Fruit fly (Drosophila melanogaster): ENCODE data around the gene CG14422.

Gene CG14422

dm6 chrX:2993098-2993773 lies 50.0 kb downstream of the CG14422 start (continued):
- TF ChIP-seq al (GFP tag; IDR thresholded peaks at IDR 0.05) (0 out of 2 replicates have a peak, but pooled peaks have one; percentile 12), abd-A (tag; optimal IDR thresholded peaks at IDR 0.05) (peak; percentile 24), CG7556 (GFP tag; optimal IDR thresholded peaks at IDR 0.05) (peak; percentile 17), gem (tag; optimal IDR thresholded peaks at IDR 0.05) (peak; percentile 60), onecut (GFP tag; IDR thresholded peaks at IDR 0.05) (peak; percentile 4; the same call in 1 of the 2 replicates), E2f2 (GFP tag; IDR thresholded peaks at IDR 0.05) (0 out of 2 replicates have a peak, but pooled peaks have one; percentile 16), CG30403 (GFP tag; optimal IDR thresholded peaks at IDR 0.05) (peak; percentile 35), Meics (GFP tag; optimal IDR thresholded peaks at IDR 0.05) (peak; percentile 31), fd96Cb (tag; optimal IDR thresholded peaks at IDR 0.05) (peak; percentile 13), E2f1 (GFP tag; IDR thresholded peaks at IDR 0.05) (peak; percentile 20; the same call in 1 of the 2 replicates), CG17361 (GFP tag; IDR thresholded peaks at IDR 0.05) (peak; percentile 49; the same call in 1 of the 3 replicates), H2.0 (GFP tag; IDR thresholded peaks at IDR 0.05) (0 out of 2 replicates have a peak, but pooled peaks have one; percentile 20), HmgZ (tag; optimal IDR thresholded peaks at IDR 0.05) (no peak), CG2120 (GFP tag; optimal IDR thresholded peaks at IDR 0.05) (peak; percentile 27), Ada2b (GFP tag; IDR thresholded peaks at IDR 0.05) (no peak), fu2 (GFP tag; optimal IDR thresholded peaks at IDR 0.05) (no peak), CG4820 (GFP tag; optimal IDR thresholded peaks at IDR 0.05) (no peak), CG11247 (GFP tag; IDR thresholded peaks at IDR 0.05) (no peak), exex (tag; optimal IDR thresholded peaks at IDR 0.05) (no peak), CG1603 (tag; optimal IDR thresholded peaks at IDR 0.05) (peak; percentile 4), CG17359 (tag; optimal IDR thresholded peaks at IDR 0.05) (peak; percentile 3), Bteb2 (GFP tag; optimal IDR thresholded peaks at IDR 0.05) (no peak), Ets65A (GFP tag) (peak; percentile 89), CG9932 (GFP tag; IDR thresholded peaks at IDR 0.05) (peak; percentile 60), CG17912 (GFP tag; optimal IDR thresholded peaks at IDR 0.05) (no peak), seq (GFP tag; IDR thresholded peaks at IDR 0.05) (0 out of 2 replicates have a peak, but pooled peaks have one; percentile 12), dmrt99B (tag; optimal IDR thresholded peaks at IDR 0.05) (peak; percentile 55), zfh2 (GFP tag; optimal IDR thresholded peaks at IDR 0.05) (peak; percentile 12), Rfx (GFP tag; IDR thresholded peaks at IDR 0.05) (peak; percentile 30; the same call in 1 of the 2 replicates), Drgx (GFP tag; IDR thresholded peaks at IDR 0.05) (peak; percentile 75), CG3847 (GFP tag; IDR thresholded peaks at IDR 0.05) (0 out of 2 replicates have a peak, but pooled peaks have one; percentile 21), CoRest (tag; optimal IDR thresholded peaks at IDR 0.05) (peak; percentile 61), CG12659 (GFP tag; optimal IDR thresholded peaks at IDR 0.05) (peak; percentile 12), CG9437 (GFP tag; optimal IDR thresholded peaks at IDR 0.05) (peak; percentile 10), CG6813 (GFP tag; optimal IDR thresholded peaks at IDR 0.05) (no peak), Ptx1 (GFP tag; IDR thresholded peaks at IDR 0.05) (peak; percentile 63), CG15269 (tag; optimal IDR thresholded peaks at IDR 0.05) (peak; percentile 8), klu (GFP tag; IDR thresholded peaks at IDR 0.05) (no peak), CG10209 (GFP tag; optimal IDR thresholded peaks at IDR 0.05) (peak; percentile 28), nmo (GFP tag; optimal IDR thresholded peaks at IDR 0.05) (peak; percentile 41), sr (GFP tag; IDR thresholded peaks at IDR 0.05) (peak; percentile 82; the same call in 2 of the 3 replicates), chinmo (GFP tag; IDR thresholded peaks at IDR 0.05; ENCODE audit: partially characterized antibody) (0 out of 4 replicates have a peak, but pooled peaks have one; percentile 40), tgo (GFP tag; IDR thresholded peaks at IDR 0.05) (peak; percentile 43; the same call in 2 of the 3 replicates), Hmr (GFP tag; optimal IDR thresholded peaks at IDR 0.05) (peak; percentile 25), CG13424 (tag; optimal IDR thresholded peaks at IDR 0.05) (peak; percentile 42), lov (optimal IDR thresholded peaks at IDR 0.05) (no peak), lov (GFP tag; IDR thresholded peaks at IDR 0.05) (0 out of 3 replicates have a peak, but pooled peaks have one; percentile 13), slbo (GFP tag; IDR thresholded peaks at IDR 0.05) (peak; percentile 30; the same call in 1 of the 2 replicates), CG7839 (tag; optimal IDR thresholded peaks at IDR 0.05) (peak; percentile 50)

Data from whole organism, embryonic.